Fruit fly (Drosophila melanogaster) whole organism, pupa: Measurements from ENCODE around the gene CG5541.

ENCODE experiments used
- CG10348 ChIP-seq: fragments of 200-800 bp; sonication (Bioruptor generic); IDR thresholded peaks from 2 replicates; pipeline ENCODE4 v1.3.6; 2022; ENCODE audit warnings: missing biosample characterization, missing genetic modification characterization
- CG12605 ChIP-seq: fragments of 200-800 bp; sonication (Bioruptor generic); IDR thresholded peaks from 2 replicates; pipeline ENCODE4 v1.3.6; 2022; ENCODE audit warnings: missing biosample characterization, missing genetic modification characterization
- CG13204 ChIP-seq: fragments of 200-800 bp; sonication (Bioruptor generic); optimal IDR thresholded peaks from 2 replicates; lab custom pipeline; 2018; ENCODE audit warnings: missing biosample characterization, mild to moderate bottlenecking, missing genetic modification characterization, moderate library complexity
- CG14655 ChIP-seq: fragments of 200-800 bp; sonication (Bioruptor generic); optimal IDR thresholded peaks from 3 replicates; lab custom pipeline; 2017; ENCODE audit warnings: mild to moderate bottlenecking, missing biosample characterization, missing genetic modification reagents, missing genetic modification characterization
- CG15710 ChIP-seq: fragments of 200-800 bp; sonication (Bioruptor generic); optimal IDR thresholded peaks from 2 replicates; lab custom pipeline; 2018; ENCODE audit warnings: missing biosample characterization, mild to moderate bottlenecking, missing genetic modification characterization, moderate library complexity
- CG17806 ChIP-seq: fragments of 200-800 bp; sonication (Bioruptor generic); optimal IDR thresholded peaks from 2 replicates; lab custom pipeline; 2018; ENCODE audit warnings: missing biosample characterization, mild to moderate bottlenecking, missing genetic modification characterization, moderate library complexity
- CG32121 ChIP-seq: fragments of 200-800 bp; sonication (Bioruptor generic); IDR thresholded peaks from 2 replicates; pipeline ENCODE4 v1.3.6; 2022; ENCODE audit warnings: missing biosample characterization, missing genetic modification characterization
- CG34367 ChIP-seq: fragments of 200-800 bp; sonication (Bioruptor generic); optimal IDR thresholded peaks from 2 replicates; lab custom pipeline; 2018; ENCODE audit warnings: missing biosample characterization, mild to moderate bottlenecking, missing genetic modification characterization
- CG4496 ChIP-seq: fragments of 200-800 bp; sonication (Bioruptor generic); IDR thresholded peaks from 3 replicates; pipeline ENCODE4 v1.3.6; 2022; ENCODE audit warnings: missing biosample characterization, missing genetic modification characterization
- CG8159 ChIP-seq: fragments of 200-800 bp; sonication (Bioruptor generic); optimal IDR thresholded peaks from 3 replicates; lab custom pipeline; 2018; ENCODE audit warnings: missing biosample characterization, mild to moderate bottlenecking, missing genetic modification characterization, moderate library complexity
- CG8301 ChIP-seq: fragments of 200-800 bp; sonication (Bioruptor generic); optimal IDR thresholded peaks from 2 replicates; lab custom pipeline; 2018; ENCODE audit warnings: missing biosample characterization, mild to moderate bottlenecking, missing genetic modification characterization
- CG9948 ChIP-seq: fragments of 200-800 bp; sonication (Bioruptor generic); optimal IDR thresholded peaks from 2 replicates; lab custom pipeline; 2018; ENCODE audit warnings: missing biosample characterization, mild to moderate bottlenecking, missing genetic modification characterization, moderate library complexity
- D1 ChIP-seq: fragments of 200-800 bp; sonication (Bioruptor generic); optimal IDR thresholded peaks from 2 replicates; lab custom pipeline; 2018; ENCODE audit warnings: missing biosample characterization, mild to moderate bottlenecking, missing genetic modification characterization, moderate library complexity
- EcR ChIP-seq: fragments of 200-800 bp; sonication (Bioruptor generic); optimal IDR thresholded peaks from 3 replicates; lab custom pipeline; 2019; ENCODE audit warnings: missing biosample characterization, missing genetic modification characterization, mild to moderate bottlenecking, moderate library complexity, missing genetic modification reagents
- Ets98B ChIP-seq: fragments of 200-800 bp; sonication (Bioruptor generic); IDR thresholded peaks from 2 replicates; pipeline ENCODE4 v1.3.6; 2022; ENCODE audit warnings: missing biosample characterization, missing genetic modification characterization
- Pif1A ChIP-seq: fragments of 200-800 bp; sonication (Bioruptor generic); optimal IDR thresholded peaks from 3 replicates; lab custom pipeline; 2016; ENCODE audit warnings: missing biosample characterization, missing genetic modification characterization
- Pif1B ChIP-seq: fragments of 200-800 bp; sonication (Bioruptor generic); optimal IDR thresholded peaks from 3 replicates; lab custom pipeline; 2016; ENCODE audit warnings: missing biosample characterization, missing genetic modification characterization
- Snoo ChIP-seq: fragments of 200-800 bp; sonication (Bioruptor generic); optimal IDR thresholded peaks from 3 replicates; lab custom pipeline; 2017; ENCODE audit warnings: missing biosample characterization, mild to moderate bottlenecking, missing genetic modification characterization, inconsistent platforms
- fd96Ca ChIP-seq: fragments of 200-800 bp; sonication (Bioruptor generic); IDR thresholded peaks from 3 replicates; pipeline ENCODE4 v1.3.6; 2022; ENCODE audit warnings: missing biosample characterization, missing genetic modification characterization
- gl ChIP-seq: fragments of 200-800 bp; sonication (Bioruptor generic); optimal IDR thresholded peaks from 2 replicates; lab custom pipeline; 2018; ENCODE audit warnings: missing biosample characterization, mild to moderate bottlenecking, missing genetic modification characterization
- rn ChIP-seq: fragments of 200-800 bp; sonication (Bioruptor generic); IDR thresholded peaks from 2 replicates; pipeline ENCODE4 v1.3.6; 2022; ENCODE audit warnings: missing biosample characterization, missing genetic modification characterization

Gene CG5541

dm6 chrX:15043700-15044225, at the start of gene CG5541:
TSS of gene CG5541 (plus strand) at chrX:15044123.
- TF ChIP-seq Pif1B (GFP tag; lab: Kevin White, UChicago) (peak; percentile 34), Snoo (tag; lab: Kevin White, UChicago) (peak; percentile 12), CG13204 (GFP tag; lab: Kevin White, UChicago) (no peak), Pif1A (GFP tag; lab: Kevin White, UChicago) (peak; percentile 48), CG32121 (GFP tag; lab: Robert Waterston, UW) (peak; percentile 7; the same call in 1 of the 2 replicates), CG34367 (tag; lab: Kevin White, UChicago) (no peak), Ets98B (no peak), CG8301 (no peak), CG15710 (tag; lab: Kevin White, UChicago) (peak; percentile 35), rn (no peak), CG14655 (GFP tag; lab: Kevin White, UChicago) (peak; percentile 34), fd96Ca (0 out of 3 replicates have a peak, but pooled peaks have one; percentile 4), CG8159 (tag; lab: Kevin White, UChicago) (peak; percentile 40), CG4496 (GFP tag; lab: Robert Waterston, UW) (no peak; the same call in 2 of the 3 replicates), CG10348 (GFP tag; lab: Robert Waterston, UW) (no peak)
- TF ChIP-seq, all 21 proteins: peak for 8

dm6 chrX:15019413-15019812, 24.5 kb upstream of the CG5541 start:
- TF ChIP-seq Snoo (tag; lab: Kevin White, UChicago): no peak
- TF ChIP-seq rn: no peak
- TF ChIP-seq EcR (GFP tag; lab: Kevin White, UChicago): no peak
- no peak for TF ChIP-seq Pif1A (GFP tag; lab: Kevin White, UChicago)
- no peak for TF ChIP-seq CG4496 (GFP tag; lab: Robert Waterston, UW)
- TF ChIP-seq CG14655 (GFP tag; lab: Kevin White, UChicago): no peak
- no peak for TF ChIP-seq CG13204 (GFP tag; lab: Kevin White, UChicago)
- TF ChIP-seq CG15710 (tag; lab: Kevin White, UChicago): no peak
- no peak for TF ChIP-seq CG32121 (GFP tag; lab: Robert Waterston, UW)
- TF ChIP-seq Pif1B (GFP tag; lab: Kevin White, UChicago): no peak
- TF ChIP-seq CG9948: no peak
- no peak for TF ChIP-seq D1 (tag; lab: Kevin White, UChicago)
- TF ChIP-seq gl (tag; lab: Kevin White, UChicago): no peak
- TF ChIP-seq CG10348 (GFP tag; lab: Robert Waterston, UW): no peak
- TF ChIP-seq CG8159 (tag; lab: Kevin White, UChicago): no peak
- no peak for TF ChIP-seq fd96Ca

dm6 chrX:15021021-15021477, 22.9 kb upstream of the CG5541 start:
- TF ChIP-seq CG17806 (tag; lab: Kevin White, UChicago) (peak; percentile 85), CG10348 (GFP tag; lab: Robert Waterston, UW) (no peak), Pif1B (GFP tag; lab: Kevin White, UChicago) (peak; percentile 75), EcR (GFP tag; lab: Kevin White, UChicago) (peak; percentile 66), CG8159 (tag; lab: Kevin White, UChicago) (peak; percentile 89), CG13204 (GFP tag; lab: Kevin White, UChicago) (peak; percentile 70), fd96Ca (peak; percentile 77), CG32121 (GFP tag; lab: Robert Waterston, UW) (peak; percentile 68), CG12605 (GFP tag; lab: Robert Waterston, UW) (peak; percentile 60; the same call in 1 of the 2 replicates), gl (tag; lab: Kevin White, UChicago) (peak; percentile 64), CG15710 (tag; lab: Kevin White, UChicago) (peak; percentile 86), CG34367 (tag; lab: Kevin White, UChicago) (peak; percentile 77), CG4496 (GFP tag; lab: Robert Waterston, UW) (peak; percentile 82), rn (peak; percentile 47; the same call in 1 of the 2 replicates), D1 (tag; lab: Kevin White, UChicago) (peak; percentile 72), Snoo (tag; lab: Kevin White, UChicago) (peak; percentile 76), Ets98B (peak; percentile 55), Pif1A (GFP tag; lab: Kevin White, UChicago) (peak; percentile 68), CG9948 (peak; percentile 88), CG14655 (GFP tag; lab: Kevin White, UChicago) (peak; percentile 86), CG8301 (peak; percentile 72)

- peak; percentile 41 for TF ChIP-seq CG9948
- TF ChIP-seq Pif1B (GFP tag; lab: Kevin White, UChicago): peak; percentile 52
- TF ChIP-seq D1 (tag; lab: Kevin White, UChicago): no peak
- peak; percentile 69 for TF ChIP-seq Snoo (tag; lab: Kevin White, UChicago)
- no peak for TF ChIP-seq rn
- TF ChIP-seq CG10348 (GFP tag; lab: Robert Waterston, UW): no peak
- TF ChIP-seq CG17806 (tag; lab: Kevin White, UChicago): peak; percentile 58
- peak; percentile 65 for TF ChIP-seq CG32121 (GFP tag; lab: Robert Waterston, UW)
- peak; percentile 73 for TF ChIP-seq CG14655 (GFP tag; lab: Kevin White, UChicago)
- peak; percentile 56 for TF ChIP-seq CG8159 (tag; lab: Kevin White, UChicago)
- peak; percentile 70; the same call in 2 of the 3 replicates for TF ChIP-seq fd96Ca
- TF ChIP-seq Pif1A (GFP tag; lab: Kevin White, UChicago): peak; percentile 71
- peak; percentile 43 for TF ChIP-seq CG34367 (tag; lab: Kevin White, UChicago)
- TF ChIP-seq EcR (GFP tag; lab: Kevin White, UChicago): no peak
- TF ChIP-seq CG15710 (tag; lab: Kevin White, UChicago): peak; percentile 56
- no peak for TF ChIP-seq CG12605 (GFP tag; lab: Robert Waterston, UW)
- no peak for TF ChIP-seq gl (tag; lab: Kevin White, UChicago)
- peak; percentile 65 for TF ChIP-seq Ets98B
- TF ChIP-seq CG4496 (GFP tag; lab: Robert Waterston, UW): peak; percentile 48
- TF ChIP-seq CG13204 (GFP tag; lab: Kevin White, UChicago): no peak
- peak; percentile 62 for TF ChIP-seq CG8301
Measured at dm6 chrX:15022219-15022618, 21.7 kb upstream of the CG5541 start.
